Worm (Caenorhabditis elegans): ENCODE measurements around the gene Y116A8C.9.

Gene Y116A8C.9

ce11 chrIV:16946746-16947145 lies at the start of gene Y116A8C.9, which contains the start of gene arf-6:
TSS of gene Y116A8C.9 (minus strand) at chrIV:16946800.
TSS of gene arf-6 (plus strand) at chrIV:16947120.
- no peak for TF ChIP-seq dao-5 (tag; optimal IDR thresholded peaks at IDR 0.05)
- TF ChIP-seq W03F9.2 (tag; optimal IDR thresholded peaks at IDR 0.05), result peak; percentile 59
- TF ChIP-seq him-1 (tag; optimal IDR thresholded peaks at IDR 0.05), result peak; percentile 3

ce11 chrIV:16995425-16995824 lies 48.8 kb upstream of the Y116A8C.9 start, which contains the start of gene rom-4:
TSS of gene rom-4 (plus strand) at chrIV:16995822.
- no peak for TF ChIP-seq him-1 (tag; optimal IDR thresholded peaks at IDR 0.05)
- peak; percentile 80 for TF ChIP-seq W03F9.2 (tag; optimal IDR thresholded peaks at IDR 0.05)
- TF ChIP-seq dao-5 (tag; optimal IDR thresholded peaks at IDR 0.05), result no peak

ce11 chrIV:16988397-16988796 lies 41.8 kb upstream of the Y116A8C.9 start, which contains the start of gene nccd-1:
TSS of gene nccd-1 (plus strand) at chrIV:16988697.
- TF ChIP-seq dao-5 (tag; optimal IDR thresholded peaks at IDR 0.05), result no peak
- no peak for TF ChIP-seq W03F9.2 (tag; optimal IDR thresholded peaks at IDR 0.05)

ce11 chrIV:16970390-16970789 lies 23.8 kb upstream of the Y116A8C.9 start, which contains the start of gene rom-3:
TSS of gene rom-3 (minus strand) at chrIV:16970490.
- TF ChIP-seq dao-5 (tag; optimal IDR thresholded peaks at IDR 0.05) (no peak), W03F9.2 (tag; optimal IDR thresholded peaks at IDR 0.05) (no peak), him-1 (tag; optimal IDR thresholded peaks at IDR 0.05) (no peak)

- TF ChIP-seq him-1 (tag; optimal IDR thresholded peaks at IDR 0.05) (no peak), W03F9.2 (tag; optimal IDR thresholded peaks at IDR 0.05) (no peak), dao-5 (tag; optimal IDR thresholded peaks at IDR 0.05) (no peak)
Observed at ce11 chrIV:16962445-16962844, 15.8 kb upstream of the Y116A8C.9 start.

ce11 chrIV:16952389-16952788 lies 5.8 kb upstream of the Y116A8C.9 start:
- TF ChIP-seq him-1 (tag; optimal IDR thresholded peaks at IDR 0.05) (no peak), W03F9.2 (tag; optimal IDR thresholded peaks at IDR 0.05) (no peak)

- TF ChIP-seq dao-5 (tag; optimal IDR thresholded peaks at IDR 0.05), result no peak
- TF ChIP-seq him-1 (tag; optimal IDR thresholded peaks at IDR 0.05), result no peak
- no peak for TF ChIP-seq W03F9.2 (tag; optimal IDR thresholded peaks at IDR 0.05)
Observed at ce11 chrIV:16949767-16950166, 3.2 kb upstream of the Y116A8C.9 start, which contains the start of gene rad-54.B. TSS of gene rad-54.B (plus strand) at chrIV:16950067.

- TF ChIP-seq him-1 (tag; optimal IDR thresholded peaks at IDR 0.05), result no peak
- TF ChIP-seq W03F9.2 (tag; optimal IDR thresholded peaks at IDR 0.05), result no peak
- no peak for TF ChIP-seq dao-5 (tag; optimal IDR thresholded peaks at IDR 0.05)
Observed at ce11 chrIV:16939001-16939400, 7.6 kb downstream of the Y116A8C.9 start, which contains the start of gene Y116A8C.10. TSS of gene Y116A8C.10 (minus strand) at chrIV:16939101.

ce11 chrIV:16936053-16936452 lies 10.5 kb downstream of the Y116A8C.9 start:
- no peak for TF ChIP-seq W03F9.2 (tag; optimal IDR thresholded peaks at IDR 0.05)
- no peak for TF ChIP-seq dao-5 (tag; optimal IDR thresholded peaks at IDR 0.05)
- TF ChIP-seq him-1 (tag; optimal IDR thresholded peaks at IDR 0.05), result no peak

ce11 chrIV:16931077-16931476 lies 15.5 kb downstream of the Y116A8C.9 start, which contains the start of gene Y116A8C.49:
TSS of gene Y116A8C.49 (minus strand) at chrIV:16931177.
- TF ChIP-seq him-1 (tag; optimal IDR thresholded peaks at IDR 0.05), result no peak
- no peak for TF ChIP-seq W03F9.2 (tag; optimal IDR thresholded peaks at IDR 0.05)
- TF ChIP-seq dao-5 (tag; optimal IDR thresholded peaks at IDR 0.05), result no peak

ce11 chrIV:16926558-16926957 lies 20.0 kb downstream of the Y116A8C.9 start:
- no peak for TF ChIP-seq W03F9.2 (tag; optimal IDR thresholded peaks at IDR 0.05)
- no peak for TF ChIP-seq dao-5 (tag; optimal IDR thresholded peaks at IDR 0.05)
- TF ChIP-seq him-1 (tag; optimal IDR thresholded peaks at IDR 0.05), result no peak

ce11 chrIV:16925363-16925863 lies 21.2 kb downstream of the Y116A8C.9 start:
- TF ChIP-seq him-1 (tag; optimal IDR thresholded peaks at IDR 0.05) (no peak), dao-5 (tag; optimal IDR thresholded peaks at IDR 0.05) (no peak), W03F9.2 (tag; optimal IDR thresholded peaks at IDR 0.05) (no peak)

ce11 chrIV:16924092-16924491 lies 22.5 kb downstream of the Y116A8C.9 start, which contains the start of gene nep-24:
TSS of gene nep-24 (plus strand) at chrIV:16924392.
- TF ChIP-seq him-1 (tag; optimal IDR thresholded peaks at IDR 0.05), result no peak
- no peak for TF ChIP-seq W03F9.2 (tag; optimal IDR thresholded peaks at IDR 0.05)
- no peak for TF ChIP-seq dao-5 (tag; optimal IDR thresholded peaks at IDR 0.05)

- TF ChIP-seq W03F9.2 (tag; optimal IDR thresholded peaks at IDR 0.05) (no peak), dao-5 (tag; optimal IDR thresholded peaks at IDR 0.05) (no peak), him-1 (tag; optimal IDR thresholded peaks at IDR 0.05) (no peak)
Observed at ce11 chrIV:16921999-16922398, 24.6 kb downstream of the Y116A8C.9 start.

ce11 chrIV:16920041-16920440 lies 26.6 kb downstream of the Y116A8C.9 start, which contains the start of gene nep-23:
TSS of gene nep-23 (plus strand) at chrIV:16920341.
- TF ChIP-seq dao-5 (tag; optimal IDR thresholded peaks at IDR 0.05), result no peak
- TF ChIP-seq W03F9.2 (tag; optimal IDR thresholded peaks at IDR 0.05), result no peak
- TF ChIP-seq him-1 (tag; optimal IDR thresholded peaks at IDR 0.05), result no peak
